Worm (Caenorhabditis elegans) whole organism, young adult: ENCODE results near the gene egl-4.

Experiments
- C17E4.6 ChIP-seq: fragments of 200-800 bp; sonication (Bioruptor generic); IDR thresholded peaks from 2 replicates; pipeline ENCODE4 v1.3.6; 2022; ENCODE audit warnings: missing genetic modification reagents, missing genetic modification characterization, missing compliant biosample characterization
- F39B2.1 ChIP-seq: fragments of 200-800 bp; sonication (Bioruptor generic); IDR thresholded peaks from 2 replicates; pipeline ENCODE4 v1.3.6; 2022; ENCODE audit warnings: missing genetic modification reagents, missing genetic modification characterization, missing compliant biosample characterization
- K11D2.4 ChIP-seq: fragments of 200-800 bp; sonication (Bioruptor generic); IDR thresholded peaks from 2 replicates; pipeline ENCODE4 v1.3.6; 2022; ENCODE audit warnings: missing genetic modification reagents, missing genetic modification characterization, missing compliant biosample characterization
- Y53F4B.3 ChIP-seq: fragments of 200-800 bp; sonication (Bioruptor generic); IDR thresholded peaks from 2 replicates; pipeline ENCODE4 v1.3.6; 2022; ENCODE audit warnings: missing genetic modification reagents, missing genetic modification characterization, missing compliant biosample characterization
- Y67H2A.10 ChIP-seq: fragments of 200-800 bp; sonication (Bioruptor generic); conservative IDR thresholded peaks from 2 replicates; pipeline ENCODE4 v1.3.6; 2022; ENCODE audit warnings: missing genetic modification reagents, missing genetic modification characterization, missing compliant biosample characterization
- Y95B8A.8 ChIP-seq: fragments of 200-800 bp; sonication (Bioruptor generic); IDR thresholded peaks from 2 replicates; pipeline ENCODE4 v1.3.6; 2022; ENCODE audit warnings: missing genetic modification reagents, missing genetic modification characterization, missing compliant biosample characterization
- ama-1 ChIP-seq, 3 experiments: fragments of 150-350 bp in 1 of 3; sonication (generic microtip) in 2 of 3; optimal IDR thresholded peaks; 2 replicates each; lab custom pipeline; 2014 to 2018; ENCODE audit warnings: missing biosample characterization in 2 of 3, missing genetic modification characterization in 2 of 3, missing genetic modification reagents in 2 of 3
- bed-2 ChIP-seq: fragments of 200-800 bp; sonication (Bioruptor generic); IDR thresholded peaks from 2 replicates; pipeline ENCODE4 v1.3.6; 2022; ENCODE audit warnings: missing genetic modification reagents, missing genetic modification characterization, missing compliant biosample characterization
- ccch-3 ChIP-seq: fragments of 200-800 bp; sonication (Bioruptor generic); optimal IDR thresholded peaks from 2 replicates; lab custom pipeline; 2018; ENCODE audit warnings: mild to moderate bottlenecking, missing genetic modification characterization, missing compliant biosample characterization
- cebp-1 ChIP-seq, 2 experiments: fragments of 200-800 bp in 1 of 2; sonication (Bioruptor generic) in 1 of 2; sonication (generic microtip) in 1 of 2; IDR thresholded peaks in 1 of 2; optimal IDR thresholded peaks in 1 of 2; 2 replicates each; pipeline versions ENCODE4 v1.3.6 to Lab custom; 2017 to 2022; ENCODE audit warnings: missing compliant biosample characterization in 2 of 2, missing genetic modification characterization in 2 of 2, mild to moderate bottlenecking in 1 of 2, missing genetic modification reagents in 1 of 2, moderate library complexity in 1 of 2
- cebp-2 ChIP-seq: fragments of 200-800 bp; sonication (Bioruptor generic); IDR thresholded peaks from 2 replicates; pipeline ENCODE4 v1.3.6; 2022; ENCODE audit warnings: missing genetic modification characterization, missing compliant biosample characterization
- dox-1 ChIP-seq: fragments of 200-800 bp; sonication (Bioruptor generic); IDR thresholded peaks from 2 replicates; pipeline ENCODE4 v1.3.6; 2022; ENCODE audit warnings: missing genetic modification reagents, missing genetic modification characterization, missing compliant biosample characterization
- egl-18 ChIP-seq: fragments of 200-800 bp; sonication (Bioruptor generic); IDR thresholded peaks from 2 replicates; pipeline ENCODE4 v1.3.6; 2022; ENCODE audit warnings: missing genetic modification reagents, missing genetic modification characterization, missing compliant biosample characterization
- gei-17 ChIP-seq: fragments of 200-800 bp; sonication (Bioruptor generic); optimal IDR thresholded peaks from 2 replicates; lab custom pipeline; 2018; ENCODE audit warnings: mild to moderate bottlenecking, missing genetic modification characterization, missing compliant biosample characterization
- hmg-1.2 ChIP-seq: fragments of 200-800 bp; sonication (Bioruptor generic); IDR thresholded peaks from 2 replicates; pipeline ENCODE4 v1.3.6; 2022; ENCODE audit warnings: missing genetic modification reagents, missing genetic modification characterization, missing compliant biosample characterization
- hmg-20 ChIP-seq: fragments of 200-800 bp; sonication (Bioruptor generic); IDR thresholded peaks from 2 replicates; pipeline ENCODE4 v1.3.6; 2022; ENCODE audit warnings: missing genetic modification reagents, missing genetic modification characterization, missing compliant biosample characterization
- lin-26 ChIP-seq: fragments of 200-800 bp; sonication (Bioruptor generic); IDR thresholded peaks from 2 replicates; pipeline ENCODE4 v1.3.6; 2022; ENCODE audit warnings: missing genetic modification reagents, missing genetic modification characterization, missing compliant biosample characterization
- lin-40 ChIP-seq: sonication (generic microtip); optimal IDR thresholded peaks from 2 replicates; lab custom pipeline; 2016; ENCODE audit warnings: missing genetic modification characterization, mild to moderate bottlenecking, missing compliant biosample characterization, missing genotype, missing genetic modification reagents
- lin-54 ChIP-seq: fragments of 200-800 bp; sonication (Bioruptor generic); optimal IDR thresholded peaks from 2 replicates; lab custom pipeline; 2018; ENCODE audit warnings: mild to moderate bottlenecking, missing genetic modification characterization, missing compliant biosample characterization
- lsy-27 ChIP-seq: sonication (generic microtip); optimal IDR thresholded peaks from 2 replicates; lab custom pipeline; 2017; ENCODE audit warnings: missing genetic modification characterization, mild to moderate bottlenecking, missing compliant biosample characterization, antibody characterized with exemption, missing genotype, borderline replicate concordance; ENCODE audit not compliant: insufficient read depth
- madf-3 ChIP-seq: fragments of 200-800 bp; sonication (Bioruptor generic); IDR thresholded peaks from 2 replicates; pipeline ENCODE4 v1.3.6; 2022; ENCODE audit warnings: missing genetic modification reagents, missing genetic modification characterization, missing compliant biosample characterization
- mcd-1 ChIP-seq: fragments of 200-800 bp; sonication (Bioruptor generic); IDR thresholded peaks from 2 replicates; pipeline ENCODE4 v1.3.6; 2022; ENCODE audit warnings: missing genetic modification reagents, missing genetic modification characterization, missing compliant biosample characterization
- mel-28 ChIP-seq: sonication (generic microtip); optimal IDR thresholded peaks from 2 replicates; lab custom pipeline; 2016; ENCODE audit warnings: borderline replicate concordance, mild to moderate bottlenecking, missing genetic modification characterization, missing compliant biosample characterization
- nfyb-1 ChIP-seq: fragments of 200-800 bp; sonication (Bioruptor generic); IDR thresholded peaks from 2 replicates; pipeline ENCODE4 v1.3.6; 2022; ENCODE audit warnings: missing genetic modification reagents, missing genetic modification characterization, missing compliant biosample characterization
- nhr-80 ChIP-seq: sonication (generic microtip); optimal IDR thresholded peaks from 2 replicates; lab custom pipeline; 2016; ENCODE audit warnings: missing genetic modification characterization, missing compliant biosample characterization
- snpc-1.1 ChIP-seq: sonication (generic microtip); optimal IDR thresholded peaks from 2 replicates; lab custom pipeline; 2017; ENCODE audit warnings: missing genetic modification characterization, mild to moderate bottlenecking, missing compliant biosample characterization, antibody characterized with exemption, moderate library complexity, missing genotype, missing genetic modification reagents; ENCODE audit not compliant: insufficient read depth
- snpc-3.4 ChIP-seq: sonication (generic microtip); optimal IDR thresholded peaks from 2 replicates; lab custom pipeline; 2017; ENCODE audit warnings: missing genetic modification characterization, mild to moderate bottlenecking, missing compliant biosample characterization, antibody characterized with exemption, moderate library complexity, missing genotype, missing genetic modification reagents
- ztf-26 ChIP-seq: sonication (generic microtip); optimal IDR thresholded peaks from 2 replicates; lab custom pipeline; 2017; ENCODE audit warnings: missing genetic modification characterization, missing compliant biosample characterization
- ztf-6 ChIP-seq: fragments of 200-800 bp; sonication (Bioruptor generic); IDR thresholded peaks from 2 replicates; pipeline ENCODE4 v1.3.6; 2022; ENCODE audit warnings: missing genetic modification reagents, missing genetic modification characterization, missing compliant biosample characterization

egl-4 gene

ce11 chrIV:1857866-1858271 is 10.0 kb downstream of the egl-4 start (continued):
- TF ChIP-seq snpc-3.4 (tag; lab: Kevin White, UChicago) (no peak), hmg-1.2 (GFP tag; lab: Robert Waterston, UW) (peak; percentile 55; the same call in 1 of the 2 replicates), C17E4.6 (no peak), lin-26 (GFP tag; lab: Robert Waterston, UW) (peak; percentile 59; the same call in 1 of the 2 replicates), cebp-2 (GFP tag; lab: Robert Waterston, UW) (no peak), bed-2 (GFP tag; lab: Robert Waterston, UW) (no peak), ccch-3 (GFP tag; lab: Kevin White, UChicago) (no peak)

- TF ChIP-seq mcd-1 (GFP tag; lab: Robert Waterston, UW) = no peak
- peak; percentile 13 for TF ChIP-seq lin-40 (tag; lab: Kevin White, UChicago)
- TF ChIP-seq nhr-80 = peak; percentile 75
- TF ChIP-seq ztf-26 (tag; lab: Kevin White, UChicago) = peak; percentile 38
- no peak for TF ChIP-seq cebp-1 (GFP tag; IDR thresholded peaks at IDR 0.05; lab: Robert Waterston, UW)
- peak; percentile 0 for TF ChIP-seq cebp-1 (tag; optimal IDR thresholded peaks at IDR 0.05; lab: Kevin White, UChicago)
- no peak for TF ChIP-seq F39B2.1 (GFP tag; lab: Robert Waterston, UW)
- no peak for TF ChIP-seq ama-1 (optimal IDR thresholded peaks at IDR 0.05; lab: Kevin White, UChicago)
- TF ChIP-seq ama-1 (GFP tag; optimal IDR thresholded peaks at IDR 0.05; lab: Kevin White, UChicago) = no peak
Observed at ce11 chrIV:1859365-1859982, 11.6 kb downstream of the egl-4 start.

- TF ChIP-seq ztf-6 (GFP tag; lab: Robert Waterston, UW) (no peak), Y67H2A.10 (no peak), nfyb-1 (GFP tag; lab: Robert Waterston, UW) (peak; percentile 75), lin-54 (no peak), mel-28 (no peak)
- TF ChIP-seq, all 124 proteins: peak for 1
Observed at ce11 chrIV:1860965-1861364, 13.1 kb downstream of the egl-4 start.

- no peak for TF ChIP-seq Y53F4B.3 (GFP tag; lab: Robert Waterston, UW)
- TF ChIP-seq egl-18 (GFP tag; lab: Robert Waterston, UW) = no peak
- TF ChIP-seq lsy-27 (tag; lab: Kevin White, UChicago) = no peak
- no peak for TF ChIP-seq hmg-20 (GFP tag; lab: Robert Waterston, UW)
- no peak for TF ChIP-seq madf-3
- TF ChIP-seq dox-1 (GFP tag; lab: Robert Waterston, UW) = no peak
- no peak for TF ChIP-seq C17E4.6
- no peak for TF ChIP-seq snpc-1.1 (tag; lab: Kevin White, UChicago)
- no peak for TF ChIP-seq K11D2.4
- no peak for TF ChIP-seq Y67H2A.10
- TF ChIP-seq Y95B8A.8 (GFP tag; lab: Robert Waterston, UW) = no peak
- no peak for TF ChIP-seq gei-17 (GFP tag; lab: Kevin White, UChicago)
Observed at ce11 chrIV:1862655-1863054, 14.8 kb downstream of the egl-4 start.

ce11 chrIV:1866863-1867262 is 19.0 kb downstream of the egl-4 start:
- TF ChIP-seq Y67H2A.10 = no peak
- TF ChIP-seq nhr-80 = peak; percentile 4
